Worm (Caenorhabditis elegans): ENCODE measurements around the gene hsp-1.

Gene hsp-1

DNA sequence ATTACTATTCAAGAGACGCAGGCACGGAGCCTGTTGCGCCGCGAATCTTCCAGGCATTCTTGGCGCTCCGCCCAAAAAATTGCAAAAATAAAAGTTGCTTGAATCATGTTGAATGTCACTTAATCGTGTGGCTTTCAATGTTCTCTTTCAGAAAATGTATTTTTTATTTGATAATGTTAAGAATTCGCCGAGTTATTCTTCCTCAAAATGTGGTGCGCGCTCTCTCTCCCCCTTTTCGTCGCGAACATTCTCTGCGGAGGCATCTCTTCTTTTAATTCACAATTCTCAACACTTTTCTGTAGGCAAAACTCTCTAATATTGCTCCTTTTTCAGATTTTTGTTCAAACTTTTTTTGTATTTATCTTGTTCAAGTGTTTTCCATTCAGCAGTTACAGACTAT is 396 bp upstream of the hsp-1 start (continued):
- TF ChIP-seq ceh-45 (GFP tag; IDR thresholded peaks at IDR 0.05), result no peak
- TF ChIP-seq zip-5 (tag; optimal IDR thresholded peaks at IDR 0.05), result no peak
- peak; percentile 92 for TF ChIP-seq dve-1 (tag; optimal IDR thresholded peaks at IDR 0.05)
- no peak for TF ChIP-seq hlh-6 (tag; optimal IDR thresholded peaks at IDR 0.05)
- TF ChIP-seq ceh-30 (tag; optimal IDR thresholded peaks at IDR 0.05), result peak; percentile 6
- no peak for TF ChIP-seq ceh-9 (tag; optimal IDR thresholded peaks at IDR 0.05)
- TF ChIP-seq fax-1 (tag; optimal IDR thresholded peaks at IDR 0.05), result peak; percentile 30
- peak; percentile 78 for TF ChIP-seq K09A11.1 (tag; optimal IDR thresholded peaks at IDR 0.05; ENCODE audit: insufficient read depth)
- no peak for TF ChIP-seq ama-1 (optimal IDR thresholded peaks at IDR 0.05)
- TF ChIP-seq ref-2 (tag; optimal IDR thresholded peaks at IDR 0.05), result peak; percentile 98
- TF ChIP-seq unc-3 (GFP tag; conservative IDR thresholded peaks at IDR 0.05), result peak; percentile 56; the same call in 1 of the 2 replicates
- peak; percentile 58 for TF ChIP-seq unc-3 (tag; optimal IDR thresholded peaks at IDR 0.05)
- TF ChIP-seq mec-3 (tag; optimal IDR thresholded peaks at IDR 0.05; ENCODE audit: borderline replicate concordance), result peak; percentile 15
- TF ChIP-seq pha-2 (tag; optimal IDR thresholded peaks at IDR 0.05), result peak; percentile 82
- TF ChIP-seq hlh-15 (tag; optimal IDR thresholded peaks at IDR 0.05), result peak; percentile 40
- TF ChIP-seq syd-9 (tag; optimal IDR thresholded peaks at IDR 0.05), result peak; percentile 68
- peak; percentile 80 for TF ChIP-seq lim-6 (tag; optimal IDR thresholded peaks at IDR 0.05)
- TF ChIP-seq pag-3 (tag; optimal IDR thresholded peaks at IDR 0.05; ENCODE audit: borderline replicate concordance), result no peak
- TF ChIP-seq tbx-7 (tag; optimal IDR thresholded peaks at IDR 0.05), result peak; percentile 35
- TF ChIP-seq hlh-13 (GFP tag; optimal IDR thresholded peaks at IDR 0.05), result no peak
- TF ChIP-seq rnt-1 (tag; optimal IDR thresholded peaks at IDR 0.05), result peak; percentile 91
- TF ChIP-seq odd-2 (tag; optimal IDR thresholded peaks at IDR 0.05), result peak; percentile 47
- TF ChIP-seq unc-42 (tag; optimal IDR thresholded peaks at IDR 0.05), result peak; percentile 98
- no peak for TF ChIP-seq Y22D7AL.16 (tag; optimal IDR thresholded peaks at IDR 0.05)
- TF ChIP-seq che-1 (tag; optimal IDR thresholded peaks at IDR 0.05), result peak; percentile 71
- peak; percentile 21 for TF ChIP-seq ceh-6 (GFP tag; optimal IDR thresholded peaks at IDR 0.05)
- TF ChIP-seq ceh-2 (tag; optimal IDR thresholded peaks at IDR 0.05), result peak; percentile 71
- no peak for TF ChIP-seq elt-4 (tag; optimal IDR thresholded peaks at IDR 0.05)
- TF ChIP-seq K02D7.2 (tag; optimal IDR thresholded peaks at IDR 0.05), result peak; percentile 36
- TF ChIP-seq pha-4 (tag; optimal IDR thresholded peaks at IDR 0.05), result no peak
- peak; percentile 90 for TF ChIP-seq pax-1 (tag; optimal IDR thresholded peaks at IDR 0.05)
- peak; percentile 94 for TF ChIP-seq nfya-1 (tag; optimal IDR thresholded peaks at IDR 0.05)
- no peak for TF ChIP-seq npax-4 (tag; optimal IDR thresholded peaks at IDR 0.05)
- TF ChIP-seq madf-2 (tag; optimal IDR thresholded peaks at IDR 0.05), result peak; percentile 54
- peak; percentile 94 for TF ChIP-seq ceh-14 (tag; optimal IDR thresholded peaks at IDR 0.05)
- no peak for TF ChIP-seq ceh-22 (tag; optimal IDR thresholded peaks at IDR 0.05)
- TF ChIP-seq sox-4 (tag; optimal IDR thresholded peaks at IDR 0.05), result peak; percentile 54
- TF ChIP-seq fkh-6 (tag; optimal IDR thresholded peaks at IDR 0.05), result no peak

DNA sequence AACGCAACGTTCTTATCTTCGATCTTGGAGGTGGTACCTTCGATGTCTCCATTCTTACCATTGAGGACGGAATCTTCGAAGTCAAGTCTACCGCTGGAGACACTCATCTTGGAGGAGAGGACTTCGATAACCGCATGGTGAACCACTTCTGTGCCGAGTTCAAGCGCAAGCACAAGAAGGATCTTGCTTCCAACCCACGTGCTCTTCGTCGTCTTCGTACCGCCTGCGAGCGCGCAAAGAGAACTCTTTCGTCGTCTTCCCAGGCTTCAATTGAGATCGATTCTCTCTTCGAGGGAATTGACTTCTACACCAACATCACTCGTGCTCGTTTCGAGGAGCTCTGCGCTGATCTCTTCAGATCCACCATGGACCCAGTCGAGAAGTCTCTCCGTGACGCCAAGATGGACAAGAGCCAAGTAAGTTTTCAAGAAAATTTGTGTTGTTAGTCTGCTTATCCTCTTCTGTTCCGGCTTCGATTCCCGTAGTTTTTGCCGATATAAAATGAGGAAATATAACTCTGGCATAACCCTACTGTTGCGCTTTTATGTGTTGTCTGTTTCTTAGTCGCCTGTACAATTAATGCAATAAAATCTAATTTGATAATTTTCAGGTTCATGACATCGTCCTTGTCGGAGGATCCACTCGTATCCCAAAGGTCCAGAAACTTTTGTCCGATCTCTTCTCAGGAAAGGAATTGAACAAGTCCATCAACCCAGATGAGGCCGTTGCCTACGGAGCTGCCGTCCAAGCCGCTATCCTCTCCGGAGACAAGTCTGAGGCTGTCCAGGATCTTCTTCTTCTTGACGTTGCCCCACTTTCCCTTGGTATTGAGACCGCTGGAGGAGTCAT is 1.1 kb downstream of the hsp-1 start:
- TF ChIP-seq elt-4 (tag; optimal IDR thresholded peaks at IDR 0.05), result no peak
- no peak for TF ChIP-seq fax-1 (tag; optimal IDR thresholded peaks at IDR 0.05)
- no peak for TF ChIP-seq unc-42 (tag; optimal IDR thresholded peaks at IDR 0.05)
- no peak for TF ChIP-seq ceh-30 (tag; optimal IDR thresholded peaks at IDR 0.05)
- TF ChIP-seq K09A11.1 (tag; optimal IDR thresholded peaks at IDR 0.05; ENCODE audit: insufficient read depth), result no peak
- TF ChIP-seq ceh-24 (tag; optimal IDR thresholded peaks at IDR 0.05), result no peak
- TF ChIP-seq che-1 (tag; optimal IDR thresholded peaks at IDR 0.05), result no peak
- no peak for TF ChIP-seq lim-6 (tag; optimal IDR thresholded peaks at IDR 0.05)
- TF ChIP-seq unc-3 (GFP tag; conservative IDR thresholded peaks at IDR 0.05), result no peak
- no peak for TF ChIP-seq unc-3 (tag; optimal IDR thresholded peaks at IDR 0.05)
- TF ChIP-seq ref-2 (tag; optimal IDR thresholded peaks at IDR 0.05), result no peak
- no peak for TF ChIP-seq nhr-232 (tag; optimal IDR thresholded peaks at IDR 0.05)
- TF ChIP-seq pha-2 (tag; optimal IDR thresholded peaks at IDR 0.05), result no peak
